Worm (Caenorhabditis elegans) whole organism, L3 larva: Measurements from ENCODE around the gene fbxb-39.

ENCODE experiments used
- ZK546.5 ChIP-seq: sonication (generic microtip); optimal IDR thresholded peaks from 2 replicates; lab custom pipeline; 2017; ENCODE audit warnings: missing biosample characterization, missing genetic modification characterization
- ama-1 ChIP-seq: fragments of 150-350 bp; optimal IDR thresholded peaks from 2 replicates; lab custom pipeline; 2018
- ceh-16 ChIP-seq: sonication (generic microtip); optimal IDR thresholded peaks from 2 replicates; lab custom pipeline; 2017; ENCODE audit warnings: missing biosample characterization, missing genetic modification characterization
- ceh-28 ChIP-seq: fragments of 150-350 bp; optimal IDR thresholded peaks from 2 replicates; lab custom pipeline; 2014; ENCODE audit warnings: missing biosample characterization, missing genetic modification reagents, missing genetic modification characterization
- ceh-82 ChIP-seq: fragments of 150-350 bp; optimal IDR thresholded peaks from 2 replicates; lab custom pipeline; 2014; ENCODE audit warnings: missing biosample characterization, missing genetic modification characterization
- ceh-9 ChIP-seq: sonication (generic microtip); optimal IDR thresholded peaks from 2 replicates; lab custom pipeline; 2018; ENCODE audit warnings: missing biosample characterization, missing genetic modification characterization
- daf-12 ChIP-seq: fragments of 150-350 bp; optimal IDR thresholded peaks from 2 replicates; lab custom pipeline; 2014; ENCODE audit warnings: missing biosample characterization, missing genetic modification reagents, missing genetic modification characterization
- egl-27 ChIP-seq: sonication (generic microtip); optimal IDR thresholded peaks from 4 replicates; lab custom pipeline; 2017; ENCODE audit warnings: missing biosample characterization, missing genetic modification reagents, missing genetic modification characterization
- egl-5 ChIP-seq: fragments of 150-350 bp; optimal IDR thresholded peaks from 2 replicates; lab custom pipeline; 2017; ENCODE audit warnings: missing biosample characterization, missing genetic modification reagents, missing genetic modification characterization, inconsistent platforms
- elt-1 ChIP-seq: fragments of 150-350 bp; optimal IDR thresholded peaks from 2 replicates; lab custom pipeline; 2014; ENCODE audit warnings: missing biosample characterization, missing genetic modification characterization
- elt-3 ChIP-seq, 3 experiments: fragments of 150-350 bp in 1 of 3; sonication (generic microtip) in 2 of 3; optimal IDR thresholded peaks; 2 replicates in 2 of 3; 4 replicates in 1 of 3; lab custom pipeline; 2014 to 2017; ENCODE audit warnings: missing biosample characterization in 3 of 3, missing genetic modification characterization in 3 of 3
- eor-1 ChIP-seq, 2 experiments: fragments of 150-350 bp; optimal IDR thresholded peaks; 2 replicates each; lab custom pipeline; 2014 to 2018; ENCODE audit warnings: missing biosample characterization in 2 of 2, missing genetic modification characterization in 2 of 2
- fkh-2 ChIP-seq: fragments of 150-350 bp; optimal IDR thresholded peaks from 2 replicates; lab custom pipeline; 2014; ENCODE audit warnings: missing biosample characterization, missing genetic modification reagents, missing genetic modification characterization
- fos-1 ChIP-seq: fragments of 150-350 bp; optimal IDR thresholded peaks from 2 replicates; lab custom pipeline; 2014; ENCODE audit warnings: missing biosample characterization, missing genetic modification characterization
- hmg-11 ChIP-seq: sonication (generic microtip); optimal IDR thresholded peaks from 2 replicates; lab custom pipeline; 2016; ENCODE audit warnings: missing genetic modification characterization, missing compliant biosample characterization
- jun-1 ChIP-seq: fragments of 150-350 bp; optimal IDR thresholded peaks from 2 replicates; lab custom pipeline; 2014; ENCODE audit warnings: missing biosample characterization, missing genetic modification reagents, missing genetic modification characterization
- lin-15B ChIP-seq: fragments of 150-350 bp; optimal IDR thresholded peaks from 2 replicates; lab custom pipeline; 2014; ENCODE audit warnings: missing biosample characterization, missing genetic modification characterization
- lin-39 ChIP-seq: fragments of 150-350 bp; optimal IDR thresholded peaks from 2 replicates; lab custom pipeline; 2018; ENCODE audit warnings: missing biosample characterization, missing genetic modification reagents, missing genetic modification characterization
- lsy-12 ChIP-seq: sonication (generic microtip); optimal IDR thresholded peaks from 2 replicates; lab custom pipeline; 2016; ENCODE audit warnings: mild to moderate bottlenecking, missing genetic modification characterization, missing compliant biosample characterization
- mdl-1 ChIP-seq: fragments of 150-350 bp; optimal IDR thresholded peaks from 2 replicates; lab custom pipeline; 2014; ENCODE audit warnings: missing biosample characterization, missing genetic modification characterization
- mml-1 ChIP-seq: fragments of 150-350 bp; sonication (generic microtip); optimal IDR thresholded peaks from 3 replicates; lab custom pipeline; 2014; ENCODE audit warnings: missing biosample characterization, missing genetic modification characterization
- nfya-1 ChIP-seq: sonication (generic microtip); optimal IDR thresholded peaks from 2 replicates; lab custom pipeline; 2017; ENCODE audit warnings: missing genetic modification characterization, mild to moderate bottlenecking, missing compliant biosample characterization, antibody characterized with exemption, moderate library complexity; ENCODE audit not compliant: insufficient read depth
- nhr-11 ChIP-seq: fragments of 150-350 bp; optimal IDR thresholded peaks from 2 replicates; lab custom pipeline; 2014; ENCODE audit warnings: missing biosample characterization, missing genetic modification characterization
- nhr-12 ChIP-seq: fragments of 150-350 bp; optimal IDR thresholded peaks from 2 replicates; lab custom pipeline; 2014; ENCODE audit warnings: missing biosample characterization, missing genetic modification characterization
- nhr-23 ChIP-seq: fragments of 150-350 bp; optimal IDR thresholded peaks from 2 replicates; lab custom pipeline; 2014; ENCODE audit warnings: missing biosample characterization, missing genetic modification reagents, missing genetic modification characterization
- nhr-237 ChIP-seq: fragments of 150-350 bp; optimal IDR thresholded peaks from 2 replicates; lab custom pipeline; 2014; ENCODE audit warnings: missing biosample characterization, missing genetic modification characterization
- nhr-25 ChIP-seq: sonication (generic microtip); optimal IDR thresholded peaks from 2 replicates; lab custom pipeline; 2017; ENCODE audit warnings: missing biosample characterization, missing genetic modification characterization
- nhr-28 ChIP-seq: fragments of 150-350 bp; optimal IDR thresholded peaks from 2 replicates; lab custom pipeline; 2014; ENCODE audit warnings: missing biosample characterization, missing genetic modification characterization
- nhr-43 ChIP-seq: sonication (generic microtip); optimal IDR thresholded peaks from 2 replicates; lab custom pipeline; 2016; ENCODE audit warnings: mild to moderate bottlenecking, missing genetic modification characterization, missing compliant biosample characterization; ENCODE audit not compliant: poor library complexity, severe bottlenecking
- nhr-67 ChIP-seq: fragments of 150-350 bp; optimal IDR thresholded peaks from 2 replicates; lab custom pipeline; 2014; ENCODE audit warnings: missing biosample characterization, missing genetic modification characterization
- nhr-76 ChIP-seq: fragments of 150-350 bp; sonication (generic microtip); optimal IDR thresholded peaks from 5 replicates; lab custom pipeline; 2014; ENCODE audit warnings: missing biosample characterization, missing genetic modification characterization
- nhr-77 ChIP-seq: fragments of 150-350 bp; optimal IDR thresholded peaks from 2 replicates; lab custom pipeline; 2014; ENCODE audit warnings: missing biosample characterization, missing genetic modification characterization
- pha-4 ChIP-seq: fragments of 150-350 bp; optimal IDR thresholded peaks from 2 replicates; lab custom pipeline; 2014; ENCODE audit warnings: missing biosample characterization, missing genetic modification reagents, missing genetic modification characterization
- pqm-1 ChIP-seq: fragments of 150-350 bp; optimal IDR thresholded peaks from 2 replicates; lab custom pipeline; 2017; ENCODE audit warnings: missing biosample characterization, missing genetic modification characterization, inconsistent platforms
- sea-2 ChIP-seq: fragments of 150-350 bp; sonication (generic microtip); optimal IDR thresholded peaks from 4 replicates; lab custom pipeline; 2014; ENCODE audit warnings: missing biosample characterization, missing genetic modification reagents, missing genetic modification characterization
- skn-1 ChIP-seq: fragments of 150-350 bp; optimal IDR thresholded peaks from 2 replicates; lab custom pipeline; 2014; ENCODE audit warnings: missing biosample characterization, missing genetic modification characterization
- snpc-4 ChIP-seq: fragments of 150-350 bp; optimal IDR thresholded peaks from 2 replicates; lab custom pipeline; 2014; ENCODE audit warnings: missing biosample characterization, missing genetic modification characterization
- unc-39 ChIP-seq: sonication (generic microtip); optimal IDR thresholded peaks from 4 replicates; lab custom pipeline; 2017; ENCODE audit warnings: missing biosample characterization, missing genetic modification characterization
- ztf-11 ChIP-seq: fragments of 150-350 bp; optimal IDR thresholded peaks from 2 replicates; lab custom pipeline; 2014; ENCODE audit warnings: missing biosample characterization, missing genetic modification characterization

Gene fbxb-39

ce11 chrII:1084899-1085298 is 44.5 kb upstream of the fbxb-39 start:
- no peak for TF ChIP-seq nhr-237
- no peak for TF ChIP-seq mml-1 (tag; lab: Kevin White, UChicago)
- peak; percentile 10 for TF ChIP-seq lin-15B (tag; lab: Kevin White, UChicago)
- no peak for TF ChIP-seq lsy-12 (tag; lab: Kevin White, UChicago)
- TF ChIP-seq nhr-43 (tag; lab: Kevin White, UChicago) = no peak
- TF ChIP-seq unc-39 (tag; lab: Kevin White, UChicago) = no peak
- no peak for TF ChIP-seq jun-1 (tag; lab: Kevin White, UChicago)
- TF ChIP-seq sea-2 (GFP tag; lab: Kevin White, UChicago) = no peak
- TF ChIP-seq nhr-28 (tag; lab: Kevin White, UChicago) = no peak
- TF ChIP-seq pha-4 (tag; lab: Kevin White, UChicago) = peak; percentile 35
- no peak for TF ChIP-seq mdl-1 (tag; lab: Kevin White, UChicago)
- no peak for TF ChIP-seq elt-1 (tag; lab: Kevin White, UChicago)
- peak; percentile 81 for TF ChIP-seq skn-1
- TF ChIP-seq nhr-23 (tag; lab: Kevin White, UChicago) = no peak
- no peak for TF ChIP-seq ceh-16 (tag; lab: Kevin White, UChicago)
- TF ChIP-seq nhr-11 (tag; lab: Kevin White, UChicago) = no peak
- peak; percentile 32 for TF ChIP-seq snpc-4
- no peak for TF ChIP-seq ceh-9 (tag; lab: Kevin White, UChicago)
- TF ChIP-seq ztf-11 (tag; lab: Kevin White, UChicago) = no peak
- TF ChIP-seq nfya-1 (tag; lab: Kevin White, UChicago) = peak; percentile 61
- no peak for TF ChIP-seq ZK546.5 (tag; lab: Kevin White, UChicago)
- TF ChIP-seq eor-1 (tag; optimal IDR thresholded peaks at IDR 0.05; lab: Kevin White, UChicago) = no peak
- TF ChIP-seq ceh-82 (tag; lab: Kevin White, UChicago) = no peak
- TF ChIP-seq lin-39 (tag; lab: Kevin White, UChicago) = peak; percentile 11
- no peak for TF ChIP-seq nhr-67 (tag; lab: Kevin White, UChicago)
- no peak for TF ChIP-seq fkh-2 (tag; lab: Kevin White, UChicago)
- no peak for TF ChIP-seq nhr-76 (tag; lab: Kevin White, UChicago)
- TF ChIP-seq pqm-1 (tag; lab: Kevin White, UChicago) = no peak
- TF ChIP-seq hmg-11 = peak; percentile 59
- TF ChIP-seq egl-5 (tag; lab: Kevin White, UChicago) = peak; percentile 57
- TF ChIP-seq, all 47 proteins: peak for 8

ce11 chrII:1082859-1083258 is 42.5 kb upstream of the fbxb-39 start, which contains the start of gene K02E7.1:
K02E7.1 (plus strand) TSS chrII:1083159.
- TF ChIP-seq egl-27 (no peak), nhr-12 (tag; lab: Kevin White, UChicago) (no peak), pqm-1 (tag; lab: Kevin White, UChicago) (no peak), nhr-76 (tag; lab: Kevin White, UChicago) (no peak), ama-1 (lab: Kevin White, UChicago) (no peak), ceh-82 (tag; lab: Kevin White, UChicago) (no peak), ceh-28 (tag; lab: Kevin White, UChicago) (no peak), nhr-237 (no peak), nhr-11 (tag; lab: Kevin White, UChicago) (no peak), fos-1 (tag; lab: Kevin White, UChicago) (no peak), lin-15B (tag; lab: Kevin White, UChicago) (no peak)

DNA sequence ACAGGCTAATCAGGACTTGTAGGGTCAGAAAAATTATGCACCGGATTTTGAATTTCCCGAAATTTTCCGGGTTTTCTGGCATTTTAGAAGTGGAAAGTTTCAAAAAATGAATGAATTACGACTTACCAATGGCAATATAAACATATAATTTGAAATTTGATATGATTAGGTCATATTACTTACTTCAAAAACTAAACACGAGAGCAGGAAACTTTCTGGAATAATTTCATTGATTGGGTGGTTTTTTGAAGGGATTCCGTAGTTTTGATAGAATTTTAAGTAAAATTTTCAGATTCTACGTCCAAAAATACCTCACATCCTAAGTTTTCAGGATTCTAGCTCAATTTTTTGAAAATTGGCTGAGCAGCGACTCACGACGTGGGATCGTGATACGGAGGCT is 35.1 kb upstream of the fbxb-39 start, which contains the start of gene K02E7.11:
Gene K02E7.11, minus strand, starts transcription at position 101 of the 400 bp plus-strand sequence.
- TF ChIP-seq mdl-1 (tag; lab: Kevin White, UChicago) (no peak), lin-39 (tag; lab: Kevin White, UChicago) (no peak), nhr-28 (tag; lab: Kevin White, UChicago) (no peak), ceh-28 (tag; lab: Kevin White, UChicago) (no peak), egl-5 (tag; lab: Kevin White, UChicago) (no peak), jun-1 (tag; lab: Kevin White, UChicago) (no peak), elt-1 (tag; lab: Kevin White, UChicago) (no peak), daf-12 (no peak), ZK546.5 (tag; lab: Kevin White, UChicago) (no peak)

ce11 chrII:1072106-1072505 is 31.7 kb upstream of the fbxb-39 start, which contains the start of gene K02E7.4:
K02E7.4 (plus strand) TSS chrII:1072406.
- no peak for TF ChIP-seq nhr-77 (tag; lab: Kevin White, UChicago)
- TF ChIP-seq sea-2 (GFP tag; lab: Kevin White, UChicago) = no peak
- no peak for TF ChIP-seq pha-4 (tag; lab: Kevin White, UChicago)
- no peak for TF ChIP-seq nhr-25
- no peak for TF ChIP-seq nhr-237
- no peak for TF ChIP-seq mml-1 (tag; lab: Kevin White, UChicago)
- TF ChIP-seq hmg-11 = no peak
- TF ChIP-seq elt-3 (tag; optimal IDR thresholded peaks at IDR 0.05; lab: Kevin White, UChicago) = no peak
- TF ChIP-seq ceh-16 (tag; lab: Kevin White, UChicago) = no peak
